Fruit fly (Drosophila melanogaster): ENCODE results near the gene Mur18B.

Gene Mur18B

dm6 chrX:19187624-19188085 is 25.4 kb upstream of the Mur18B start, which contains the start of gene Mec2 (continued):
- TF ChIP-seq Dbx (GFP tag; IDR thresholded peaks at IDR 0.05) (no peak), CG11398 (GFP tag; optimal IDR thresholded peaks at IDR 0.05) (peak; percentile 42), stwl (tag; optimal IDR thresholded peaks at IDR 0.05) (no peak), Poxn (GFP tag; IDR thresholded peaks at IDR 0.05) (no peak), Sin3A (optimal IDR thresholded peaks at IDR 0.05) (no peak), z (GFP tag; IDR thresholded peaks at IDR 0.05) (no peak), dimm (GFP tag; IDR thresholded peaks at IDR 0.05) (no peak), tx (GFP tag; optimal IDR thresholded peaks at IDR 0.05) (peak; percentile 46), Adf1 (GFP tag; IDR thresholded peaks at IDR 0.05) (peak; percentile 26; the same call in 1 of the 2 replicates), CG34224 (GFP tag; IDR thresholded peaks at IDR 0.05; ENCODE audit: partially characterized antibody) (no peak), ash1 (GFP tag; optimal IDR thresholded peaks at IDR 0.05) (no peak), CG10366 (GFP tag; IDR thresholded peaks at IDR 0.05) (peak; percentile 63), Ravus (GFP tag; IDR thresholded peaks at IDR 0.05) (no peak), wor (GFP tag; IDR thresholded peaks at IDR 0.05) (peak; percentile 34; the same call in 1 of the 2 replicates), Rx (GFP tag; IDR thresholded peaks at IDR 0.05) (peak; percentile 43; the same call in 1 of the 2 replicates), dm (GFP tag; optimal IDR thresholded peaks at IDR 0.05) (peak; percentile 48), chif (GFP tag; optimal IDR thresholded peaks at IDR 0.05) (peak; percentile 68 to 70), Nf-YA (GFP tag; IDR thresholded peaks at IDR 0.05) (peak; percentile 44; the same call in 1 of the 2 replicates), phol (tag; optimal IDR thresholded peaks at IDR 0.05) (peak; percentile 18), trem (tag; optimal IDR thresholded peaks at IDR 0.05) (no peak), CG18011 (GFP tag; optimal IDR thresholded peaks at IDR 0.05) (no peak), Sry-δ (GFP tag; optimal IDR thresholded peaks at IDR 0.05) (no peak), Sox102F (GFP tag; optimal IDR thresholded peaks at IDR 0.05) (peak; percentile 73), br (optimal IDR thresholded peaks at IDR 0.05) (no peak), org-1 (GFP tag; optimal IDR thresholded peaks at IDR 0.05) (peak; percentile 47), BEAF-32 (GFP tag; optimal IDR thresholded peaks at IDR 0.05) (no peak), sima (GFP tag; optimal IDR thresholded peaks at IDR 0.05) (no peak), sna (GFP tag; IDR thresholded peaks at IDR 0.05; ENCODE audit: partially characterized antibody) (no peak), CG11085 (GFP tag; IDR thresholded peaks at IDR 0.05) (no peak), CG7357 (GFP tag; IDR thresholded peaks at IDR 0.05) (0 out of 3 replicates have a peak, but pooled peaks have one; percentile 41), CG9797 (GFP tag; optimal IDR thresholded peaks at IDR 0.05) (no peak), ci (GFP tag; IDR thresholded peaks at IDR 0.05) (peak; percentile 83), Ssrp (tag; optimal IDR thresholded peaks at IDR 0.05) (peak; percentile 40), dpn (GFP tag; optimal IDR thresholded peaks at IDR 0.05) (peak; percentile 9 to 79), seq (GFP tag; IDR thresholded peaks at IDR 0.05) (peak; percentile 47; the same call in 1 of the 2 replicates), CG31388 (GFP tag; optimal IDR thresholded peaks at IDR 0.05) (no peak), fru (optimal IDR thresholded peaks at IDR 0.05) (no peak), CG18619 (GFP tag; optimal IDR thresholded peaks at IDR 0.05) (peak; percentile 30), caup (GFP tag; optimal IDR thresholded peaks at IDR 0.05; ENCODE audit: severe bottlenecking) (no peak), CG1602 (GFP tag; optimal IDR thresholded peaks at IDR 0.05) (peak; percentile 12), Hr3 (GFP tag; optimal IDR thresholded peaks at IDR 0.05) (peak; percentile 51), CG8388 (GFP tag; optimal IDR thresholded peaks at IDR 0.05) (peak; percentile 46), Deaf1 (tag; optimal IDR thresholded peaks at IDR 0.05) (peak; percentile 56), CG34422 (GFP tag; IDR thresholded peaks at IDR 0.05) (peak; percentile 32; the same call in 1 of the 3 replicates), CG33213 (GFP tag; optimal IDR thresholded peaks at IDR 0.05) (no peak), Pdp1 (GFP tag; optimal IDR thresholded peaks at IDR 0.05) (peak; percentile 36 to 45), CG3163 (GFP tag; optimal IDR thresholded peaks at IDR 0.05) (peak; percentile 32), btn (GFP tag; optimal IDR thresholded peaks at IDR 0.05) (no peak), CG10209 (GFP tag; optimal IDR thresholded peaks at IDR 0.05) (no peak), Asciz (GFP tag; optimal IDR thresholded peaks at IDR 0.05) (no peak), dysf (GFP tag; IDR thresholded peaks at IDR 0.05) (peak; percentile 62), D19A (tag; optimal IDR thresholded peaks at IDR 0.05) (no peak)
